Worm (Caenorhabditis elegans) whole organism, midembryonic: Measurements from ENCODE around the gene C26B9.2.

Experiments used
- T22C8.4 ChIP-seq: fragments of 200-800 bp; sonication (Bioruptor generic); IDR thresholded peaks from 2 replicates; pipeline ENCODE4 v1.3.6; 2022; ENCODE audit warnings: missing genetic modification characterization, missing compliant biosample characterization
- cog-1 ChIP-seq: sonication (generic microtip); optimal IDR thresholded peaks from 2 replicates; lab custom pipeline; 2016; ENCODE audit warnings: missing genetic modification characterization, missing compliant biosample characterization
- flt-1 ChIP-seq: fragments of 200-800 bp; sonication (Bioruptor generic); IDR thresholded peaks from 2 replicates; pipeline ENCODE4 v1.3.6; 2022; ENCODE audit warnings: missing genetic modification characterization, missing compliant biosample characterization
- klf-2 ChIP-seq: fragments of 200-800 bp; sonication (Bioruptor generic); conservative IDR thresholded peaks from 2 replicates; pipeline ENCODE4 v1.3.6; 2022; ENCODE audit warnings: missing genetic modification reagents, missing genetic modification characterization, missing compliant biosample characterization
- med-1 ChIP-seq: sonication (generic microtip); optimal IDR thresholded peaks from 2 replicates; lab custom pipeline; 2017; ENCODE audit warnings: missing genetic modification characterization, mild to moderate bottlenecking, missing compliant biosample characterization, antibody characterized with exemption, missing genetic modification reagents; ENCODE audit not compliant: insufficient read depth
- ref-1 ChIP-seq: fragments of 200-800 bp; sonication (Bioruptor generic); conservative IDR thresholded peaks from 2 replicates; pipeline ENCODE4 v1.3.6; 2022; ENCODE audit warnings: missing genetic modification reagents, missing genetic modification characterization, missing compliant biosample characterization
- tab-1 ChIP-seq: fragments of 200-800 bp; sonication (Bioruptor generic); IDR thresholded peaks from 2 replicates; pipeline ENCODE4 v1.3.6; 2022; ENCODE audit warnings: missing genetic modification characterization, missing compliant biosample characterization
- ztf-23 ChIP-seq: fragments of 200-800 bp; sonication (Bioruptor generic); IDR thresholded peaks from 2 replicates; pipeline ENCODE4 v1.3.6; 2022; ENCODE audit warnings: missing genetic modification reagents, missing genetic modification characterization, missing compliant biosample characterization
- ztf-29 ChIP-seq: fragments of 200-800 bp; sonication (Bioruptor generic); IDR thresholded peaks from 2 replicates; pipeline ENCODE4 v1.3.6; 2022; ENCODE audit warnings: missing genetic modification reagents, missing genetic modification characterization, missing compliant biosample characterization

The C26B9.2 gene

DNA sequence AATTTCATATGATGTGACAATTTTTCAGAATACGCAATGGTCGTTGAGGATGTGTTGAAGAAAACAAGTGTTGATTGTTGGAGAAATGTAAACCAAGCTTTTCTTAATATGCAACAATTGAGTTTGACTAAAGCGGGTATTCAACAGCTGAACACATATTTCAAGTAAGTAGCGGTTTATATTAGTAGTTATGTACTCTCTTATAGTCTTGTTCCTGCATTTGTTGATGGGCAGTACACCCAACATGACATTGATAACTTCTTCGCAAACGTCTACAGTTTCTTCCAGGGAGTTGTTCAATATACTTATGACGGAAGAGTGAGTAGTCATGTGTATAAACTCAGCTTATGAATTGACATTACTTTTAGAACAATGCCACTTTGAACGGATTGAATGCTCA, 9.2 kb upstream of the C26B9.2 start:
- no peak for TF ChIP-seq med-1
- no peak for TF ChIP-seq flt-1 (GFP tag; lab: Robert Waterston, UW)
- no peak for TF ChIP-seq ztf-29
- TF ChIP-seq ztf-23 (GFP tag; lab: Robert Waterston, UW), result no peak
- TF ChIP-seq klf-2 (GFP tag; lab: Robert Waterston, UW), result no peak
- no peak for TF ChIP-seq tab-1
- no peak for TF ChIP-seq T22C8.4
- no peak for TF ChIP-seq ref-1 (GFP tag; lab: Robert Waterston, UW)
- no peak for TF ChIP-seq cog-1 (tag; lab: Kevin White, UChicago)

- TF ChIP-seq T22C8.4 (no peak), med-1 (no peak), ref-1 (GFP tag; lab: Robert Waterston, UW) (no peak), klf-2 (GFP tag; lab: Robert Waterston, UW) (no peak), cog-1 (tag; lab: Kevin White, UChicago) (no peak), flt-1 (GFP tag; lab: Robert Waterston, UW) (no peak), ztf-29 (no peak), ztf-23 (GFP tag; lab: Robert Waterston, UW) (no peak), tab-1 (no peak)
Measured at ce11 chrX:5335368-5335767, 4.6 kb upstream of the C26B9.2 start, which contains the start of gene C26B9.6. TSS of gene C26B9.6 (minus strand) at chrX:5335468.

DNA sequence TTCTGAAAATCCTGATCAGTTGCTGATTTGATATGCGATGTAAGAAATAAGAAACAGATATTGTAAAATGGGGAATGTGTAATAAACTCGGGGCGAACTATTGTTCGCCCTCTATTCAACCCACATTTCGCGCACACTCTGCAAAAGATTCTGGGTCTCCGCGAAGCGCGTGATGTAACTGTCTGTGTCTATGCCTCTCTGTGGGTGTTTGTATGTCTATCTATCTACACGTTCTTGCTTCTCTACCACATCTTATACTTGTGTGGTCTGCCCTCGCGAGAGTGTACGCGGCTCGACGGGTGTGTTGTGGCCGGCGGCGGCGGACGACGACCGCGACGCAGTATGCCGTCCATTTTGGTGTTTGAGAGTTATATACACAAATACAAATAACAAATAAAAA, 3.5 kb upstream of the C26B9.2 start:
- TF ChIP-seq ztf-29 (peak; percentile 33; the same call in 1 of the 2 replicates), cog-1 (tag; lab: Kevin White, UChicago) (peak; percentile 76), klf-2 (GFP tag; lab: Robert Waterston, UW) (no peak), med-1 (no peak)

ce11 chrX:5337959-5338358, 2.0 kb upstream of the C26B9.2 start, which contains the start of gene C26B9.3:
TSS of gene C26B9.3 (plus strand) at chrX:5338301.
- TF ChIP-seq med-1 (no peak), ztf-23 (GFP tag; lab: Robert Waterston, UW) (no peak), flt-1 (GFP tag; lab: Robert Waterston, UW) (no peak), ref-1 (GFP tag; lab: Robert Waterston, UW) (no peak), cog-1 (tag; lab: Kevin White, UChicago) (no peak), klf-2 (GFP tag; lab: Robert Waterston, UW) (no peak), ztf-29 (no peak), T22C8.4 (no peak), tab-1 (no peak)

DNA sequence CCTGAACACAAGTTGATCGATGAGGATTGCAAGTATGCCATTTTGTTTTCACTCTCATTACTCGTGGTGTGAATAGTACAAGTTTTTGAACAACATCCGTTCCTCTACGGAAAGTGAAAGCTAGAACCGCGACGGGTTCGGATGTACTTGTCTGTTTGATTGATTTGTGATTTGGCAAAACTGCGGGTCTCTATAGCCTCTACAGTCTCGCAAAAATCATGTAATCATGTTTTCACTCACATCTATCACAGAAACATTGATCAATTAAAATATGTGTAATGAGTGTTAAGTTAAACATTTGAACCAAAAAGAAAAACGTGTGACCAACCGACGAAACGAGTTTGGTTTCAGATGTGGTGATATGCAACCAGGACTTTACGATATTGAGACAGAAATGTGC, 632 bp upstream of the C26B9.2 start:
- TF ChIP-seq klf-2 (GFP tag; lab: Robert Waterston, UW), result no peak
- TF ChIP-seq tab-1, result no peak
- no peak for TF ChIP-seq med-1
- TF ChIP-seq cog-1 (tag; lab: Kevin White, UChicago), result no peak
- no peak for TF ChIP-seq flt-1 (GFP tag; lab: Robert Waterston, UW)
- no peak for TF ChIP-seq ztf-23 (GFP tag; lab: Robert Waterston, UW)
- no peak for TF ChIP-seq ztf-29
- TF ChIP-seq T22C8.4, result no peak
- TF ChIP-seq ref-1 (GFP tag; lab: Robert Waterston, UW), result no peak

ce11 chrX:5342007-5342406, 2.0 kb downstream of the C26B9.2 start, which contains the start of gene C26B9.7:
TSS of gene C26B9.7 (plus strand) at chrX:5342307.
- no peak for TF ChIP-seq ref-1 (GFP tag; lab: Robert Waterston, UW)
- TF ChIP-seq tab-1, result no peak
- TF ChIP-seq flt-1 (GFP tag; lab: Robert Waterston, UW), result no peak
- no peak for TF ChIP-seq med-1
- no peak for TF ChIP-seq ztf-23 (GFP tag; lab: Robert Waterston, UW)
- no peak for TF ChIP-seq ztf-29
- no peak for TF ChIP-seq klf-2 (GFP tag; lab: Robert Waterston, UW)

ce11 chrX:5344287-5344686, 4.3 kb downstream of the C26B9.2 start, which contains the start of gene C26B9.1:
TSS of gene C26B9.1 (plus strand) at chrX:5344587.
- no peak for TF ChIP-seq klf-2 (GFP tag; lab: Robert Waterston, UW)
- no peak for TF ChIP-seq ztf-23 (GFP tag; lab: Robert Waterston, UW)
- no peak for TF ChIP-seq cog-1 (tag; lab: Kevin White, UChicago)
- TF ChIP-seq ref-1 (GFP tag; lab: Robert Waterston, UW), result no peak
- TF ChIP-seq ztf-29, result no peak
- no peak for TF ChIP-seq flt-1 (GFP tag; lab: Robert Waterston, UW)
- TF ChIP-seq T22C8.4, result no peak
- no peak for TF ChIP-seq med-1
- TF ChIP-seq tab-1, result no peak

- TF ChIP-seq tab-1 (no peak), ztf-29 (no peak), cog-1 (tag; lab: Kevin White, UChicago) (no peak), ref-1 (GFP tag; lab: Robert Waterston, UW) (no peak), flt-1 (GFP tag; lab: Robert Waterston, UW) (no peak), klf-2 (GFP tag; lab: Robert Waterston, UW) (no peak), med-1 (no peak), T22C8.4 (no peak), ztf-23 (GFP tag; lab: Robert Waterston, UW) (no peak)
Measured at ce11 chrX:5346303-5346702, 6.3 kb downstream of the C26B9.2 start.

- no peak for TF ChIP-seq ztf-23 (GFP tag; lab: Robert Waterston, UW)
- TF ChIP-seq ref-1 (GFP tag; lab: Robert Waterston, UW), result no peak
- no peak for TF ChIP-seq klf-2 (GFP tag; lab: Robert Waterston, UW)
- no peak for TF ChIP-seq tab-1
- TF ChIP-seq ztf-29, result no peak
- no peak for TF ChIP-seq med-1
- no peak for TF ChIP-seq cog-1 (tag; lab: Kevin White, UChicago)
- TF ChIP-seq T22C8.4, result no peak
- no peak for TF ChIP-seq flt-1 (GFP tag; lab: Robert Waterston, UW)
Measured at ce11 chrX:5347856-5348255, 7.9 kb downstream of the C26B9.2 start.

ce11 chrX:5348529-5349148, 8.7 kb downstream of the C26B9.2 start, which contains the start of gene syx-3:
TSS of gene syx-3 (plus strand) at chrX:5349098.
- TF ChIP-seq cog-1 (tag; lab: Kevin White, UChicago), result no peak
- no peak for TF ChIP-seq T22C8.4
- TF ChIP-seq ref-1 (GFP tag; lab: Robert Waterston, UW), result no peak
- no peak for TF ChIP-seq klf-2 (GFP tag; lab: Robert Waterston, UW)
- no peak for TF ChIP-seq ztf-29
- TF ChIP-seq flt-1 (GFP tag; lab: Robert Waterston, UW), result no peak
- no peak for TF ChIP-seq tab-1
- no peak for TF ChIP-seq med-1
- no peak for TF ChIP-seq ztf-23 (GFP tag; lab: Robert Waterston, UW)
